Fruit fly (Drosophila melanogaster) whole organism, embryonic: ENCODE data around the gene Obp93a.

Experiments
- Bgb ChIP-seq: fragments of 200-800 bp; sonication (Bioruptor generic); IDR thresholded peaks from 2 replicates; pipeline ENCODE4 v1.3.6; 2022; ENCODE audit warnings: missing biosample characterization, missing genetic modification characterization; ENCODE audit not compliant: partially characterized antibody
- Bteb2 ChIP-seq: fragments of 200-800 bp; sonication (Bioruptor generic); optimal IDR thresholded peaks from 2 replicates; lab custom pipeline; 2016; ENCODE audit warnings: missing biosample characterization, missing genetic modification characterization
- C15 ChIP-seq: fragments of 200-800 bp; sonication (Bioruptor generic); IDR thresholded peaks from 3 replicates; pipeline ENCODE4 v1.3.6; 2022; ENCODE audit warnings: missing biosample characterization, missing genetic modification characterization
- CG10209 ChIP-seq: fragments of 200-800 bp; sonication (Bioruptor generic); optimal IDR thresholded peaks from 3 replicates; lab custom pipeline; 2017; ENCODE audit warnings: missing biosample characterization, mild to moderate bottlenecking, missing genetic modification characterization, missing genetic modification reagents
- CG10543 ChIP-seq: fragments of 200-800 bp; sonication (Bioruptor generic); optimal IDR thresholded peaks from 3 replicates; lab custom pipeline; 2017; ENCODE audit warnings: missing biosample characterization, mild to moderate bottlenecking, missing genetic modification characterization, moderate library complexity
- CG10654 ChIP-seq: fragments of 200-800 bp; sonication (Bioruptor generic); optimal IDR thresholded peaks from 2 replicates; lab custom pipeline; 2016; ENCODE audit warnings: missing biosample characterization, missing genetic modification characterization
- CG11695 ChIP-seq: fragments of 200-800 bp; sonication (Bioruptor generic); IDR thresholded peaks from 3 replicates; pipeline ENCODE4 v1.3.6; 2022; ENCODE audit warnings: missing biosample characterization, missing genetic modification characterization
- CG12071 ChIP-seq: fragments of 200-800 bp; sonication (Bioruptor generic); optimal IDR thresholded peaks from 3 replicates; lab custom pipeline; 2018; ENCODE audit warnings: missing biosample characterization, mild to moderate bottlenecking, missing genetic modification characterization
- CG1233 ChIP-seq: fragments of 200-800 bp; sonication (Bioruptor generic); optimal IDR thresholded peaks from 4 replicates; lab custom pipeline; 2018; ENCODE audit warnings: missing biosample characterization, mild to moderate bottlenecking, missing genetic modification characterization
- CG12659 ChIP-seq: fragments of 200-800 bp; sonication (Bioruptor generic); optimal IDR thresholded peaks from 3 replicates; lab custom pipeline; 2017; ENCODE audit warnings: mild to moderate bottlenecking, missing biosample characterization, missing genetic modification reagents, missing genetic modification characterization
- CG15696 ChIP-seq: fragments of 200-800 bp; sonication (Bioruptor generic); optimal IDR thresholded peaks from 2 replicates; lab custom pipeline; 2019; ENCODE audit warnings: missing biosample characterization, mild to moderate bottlenecking, missing genetic modification characterization, moderate library complexity
- CG17568 ChIP-seq: fragments of 200-800 bp; sonication (Bioruptor generic); optimal IDR thresholded peaks from 2 replicates; lab custom pipeline; 2018; ENCODE audit warnings: missing biosample characterization, mild to moderate bottlenecking, missing genetic modification characterization, moderate library complexity
- CG2120 ChIP-seq: fragments of 200-800 bp; sonication (Bioruptor generic); optimal IDR thresholded peaks from 3 replicates; lab custom pipeline; 2016; ENCODE audit warnings: missing biosample characterization, missing genetic modification characterization
- CG30431 ChIP-seq: fragments of 200-800 bp; sonication (Bioruptor generic); optimal IDR thresholded peaks from 2 replicates; lab custom pipeline; 2017; ENCODE audit warnings: missing biosample characterization, missing genetic modification characterization
- CG34224 ChIP-seq: fragments of 200-800 bp; sonication (Bioruptor generic); IDR thresholded peaks from 3 replicates; pipeline ENCODE4 v1.3.6; 2022; ENCODE audit warnings: missing biosample characterization, missing genetic modification characterization; ENCODE audit not compliant: partially characterized antibody
- CG3995 ChIP-seq: fragments of 200-800 bp; sonication (Bioruptor generic); optimal IDR thresholded peaks from 3 replicates; lab custom pipeline; 2016; ENCODE audit warnings: missing biosample characterization, missing genetic modification characterization
- CG4424 ChIP-seq: fragments of 200-800 bp; sonication (Bioruptor generic); optimal IDR thresholded peaks from 3 replicates; lab custom pipeline; 2016; ENCODE audit warnings: missing biosample characterization, missing genetic modification characterization
- CG4617 ChIP-seq: fragments of 200-800 bp; sonication (Bioruptor generic); optimal IDR thresholded peaks from 3 replicates; lab custom pipeline; 2016; ENCODE audit warnings: missing biosample characterization, missing genetic modification characterization, borderline replicate concordance
- CG6689 ChIP-seq: fragments of 200-800 bp; sonication (Bioruptor generic); IDR thresholded peaks from 2 replicates; pipeline ENCODE4 v1.3.6; 2022; ENCODE audit warnings: missing biosample characterization, missing genetic modification characterization
- CG8290 ChIP-seq, 3 experiments: fragments of 200-800 bp; sonication (Bioruptor generic); optimal IDR thresholded peaks; 2 replicates each; lab custom pipeline; 2016 to 2019; ENCODE audit warnings: missing biosample characterization in 3 of 3, missing genetic modification characterization in 3 of 3, mild to moderate bottlenecking in 2 of 3, moderate library complexity in 1 of 3
- CG8944 ChIP-seq: fragments of 200-800 bp; sonication (Bioruptor generic); optimal IDR thresholded peaks from 3 replicates; lab custom pipeline; 2016; ENCODE audit warnings: missing biosample characterization, missing genetic modification characterization
- CG9727 ChIP-seq: fragments of 200-800 bp; sonication (Bioruptor generic); optimal IDR thresholded peaks from 3 replicates; lab custom pipeline; 2017; ENCODE audit warnings: missing biosample characterization, mild to moderate bottlenecking, missing genetic modification characterization
- CG9797 ChIP-seq: fragments of 200-800 bp; sonication (Bioruptor generic); optimal IDR thresholded peaks from 3 replicates; lab custom pipeline; 2018; ENCODE audit warnings: missing biosample characterization, mild to moderate bottlenecking, missing genetic modification characterization
- CG9932 ChIP-seq: fragments of 200-800 bp; sonication (Bioruptor generic); IDR thresholded peaks from 2 replicates; pipeline ENCODE4 v1.3.6; 2022; ENCODE audit warnings: missing biosample characterization, missing genetic modification characterization
- Camta ChIP-seq: fragments of 200-800 bp; sonication (Bioruptor generic); optimal IDR thresholded peaks from 2 replicates; lab custom pipeline; 2016; ENCODE audit warnings: missing biosample characterization, missing genetic modification characterization
- Dref ChIP-seq: fragments of 200-800 bp; sonication (Bioruptor generic); IDR thresholded peaks from 2 replicates; pipeline ENCODE4 v1.3.6; 2022; ENCODE audit warnings: missing biosample characterization, missing genetic modification characterization
- Hr3 ChIP-seq: fragments of 200-800 bp; sonication (Bioruptor generic); optimal IDR thresholded peaks from 3 replicates; lab custom pipeline; 2016; ENCODE audit warnings: missing biosample characterization, missing genetic modification characterization
- Hr51 ChIP-seq, 2 experiments: fragments of 200-800 bp; sonication (Bioruptor generic); optimal IDR thresholded peaks; 2 replicates in 1 of 2; 3 replicates in 1 of 2; lab custom pipeline; 2016 to 2018; ENCODE audit warnings: missing biosample characterization in 2 of 2, missing genetic modification characterization in 2 of 2, mild to moderate bottlenecking in 1 of 2, moderate library complexity in 1 of 2
- Max ChIP-seq: fragments of 200-800 bp; sonication (Bioruptor generic); optimal IDR thresholded peaks from 2 replicates; lab custom pipeline; 2016; ENCODE audit warnings: missing biosample characterization, mild to moderate bottlenecking, missing genetic modification characterization
- Ravus ChIP-seq: fragments of 200-800 bp; sonication (Bioruptor generic); IDR thresholded peaks from 2 replicates; pipeline ENCODE4 v1.3.6; 2022; ENCODE audit warnings: missing biosample characterization, missing genetic modification characterization
- Six4 ChIP-seq: fragments of 200-800 bp; sonication (Bioruptor generic); optimal IDR thresholded peaks from 2 replicates; lab custom pipeline; 2016; ENCODE audit warnings: missing biosample characterization, missing genetic modification characterization
- Sry-δ ChIP-seq: fragments of 200-800 bp; sonication (Bioruptor generic); optimal IDR thresholded peaks from 2 replicates; lab custom pipeline; 2016; ENCODE audit warnings: missing biosample characterization, missing genetic modification characterization
- Ssrp ChIP-seq: fragments of 200-800 bp; sonication (Bioruptor generic); optimal IDR thresholded peaks from 2 replicates; lab custom pipeline; 2018; ENCODE audit warnings: missing biosample characterization, mild to moderate bottlenecking, missing genetic modification characterization, moderate library complexity
- YL-1 ChIP-seq: fragments of 200-800 bp; sonication (Bioruptor generic); optimal IDR thresholded peaks from 3 replicates; lab custom pipeline; 2017; ENCODE audit warnings: missing biosample characterization, mild to moderate bottlenecking, missing genetic modification characterization
- ara ChIP-seq: fragments of 200-800 bp; sonication (Bioruptor generic); IDR thresholded peaks from 2 replicates; pipeline ENCODE4 v1.3.6; 2022; ENCODE audit warnings: missing biosample characterization, missing genetic modification characterization
- bab2 ChIP-seq: fragments of 200-800 bp; sonication (Bioruptor generic); optimal IDR thresholded peaks from 2 replicates; lab custom pipeline; 2016; ENCODE audit warnings: missing biosample characterization, missing genetic modification characterization
- dpn ChIP-seq, 2 experiments: fragments of 200-800 bp; sonication (Bioruptor generic); optimal IDR thresholded peaks; 3 replicates each; lab custom pipeline; 2016; ENCODE audit warnings: missing biosample characterization in 2 of 2, missing genetic modification characterization in 2 of 2
- exex ChIP-seq: fragments of 200-800 bp; sonication (Bioruptor generic); optimal IDR thresholded peaks from 4 replicates; lab custom pipeline; 2018; ENCODE audit warnings: missing biosample characterization, mild to moderate bottlenecking, missing genetic modification characterization, moderate library complexity
- gfzf ChIP-seq: fragments of 200-800 bp; sonication (Bioruptor generic); optimal IDR thresholded peaks from 2 replicates; lab custom pipeline; 2016; ENCODE audit warnings: missing biosample characterization, mild to moderate bottlenecking, missing genetic modification characterization, moderate library complexity
- hb ChIP-seq: fragments of 200-800 bp; sonication (Bioruptor generic); IDR thresholded peaks from 3 replicates; pipeline ENCODE4 v1.3.6; 2022; ENCODE audit warnings: missing biosample characterization, missing genetic modification characterization; ENCODE audit not compliant: partially characterized antibody
- kah ChIP-seq: fragments of 200-800 bp; sonication (Bioruptor generic); optimal IDR thresholded peaks from 2 replicates; lab custom pipeline; 2018; ENCODE audit warnings: missing biosample characterization, mild to moderate bottlenecking, missing genetic modification characterization
- lola ChIP-seq, 3 experiments: fragments of >200 bp in 2 of 3; fragments of 200-800 bp in 1 of 3; sonication (Bioruptor generic) in 1 of 3; optimal IDR thresholded peaks; 2 replicates each; lab custom pipeline; 2017 to 2019; ENCODE audit warnings: missing biosample characterization in 3 of 3, missing genetic modification characterization in 3 of 3, mild to moderate bottlenecking in 1 of 3, moderate library complexity in 1 of 3
- mam ChIP-seq: fragments of 200-800 bp; sonication (Bioruptor generic); optimal IDR thresholded peaks from 3 replicates; lab custom pipeline; 2016; ENCODE audit warnings: missing biosample characterization, missing genetic modification characterization
- nerfin-1 ChIP-seq: fragments of 200-800 bp; sonication (Bioruptor generic); optimal IDR thresholded peaks from 3 replicates; lab custom pipeline; 2019; ENCODE audit warnings: missing biosample characterization, mild to moderate bottlenecking, missing genetic modification characterization, moderate library complexity
- nerfin-2 ChIP-seq: fragments of 200-800 bp; sonication (Bioruptor generic); IDR thresholded peaks from 2 replicates; pipeline ENCODE4 v1.3.6; 2022; ENCODE audit warnings: missing biosample characterization, missing genetic modification characterization; ENCODE audit not compliant: partially characterized antibody
- nmo ChIP-seq: fragments of 200-800 bp; sonication (Bioruptor generic); optimal IDR thresholded peaks from 2 replicates; lab custom pipeline; 2018; ENCODE audit warnings: missing biosample characterization, mild to moderate bottlenecking, missing genetic modification characterization, moderate library complexity
- onecut ChIP-seq: fragments of 200-800 bp; sonication (Bioruptor generic); IDR thresholded peaks from 2 replicates; pipeline ENCODE4 v1.3.6; 2022; ENCODE audit warnings: missing biosample characterization, missing genetic modification characterization
- sd ChIP-seq: fragments of 200-800 bp; sonication (Bioruptor generic); optimal IDR thresholded peaks from 3 replicates; lab custom pipeline; 2018; ENCODE audit warnings: missing biosample characterization, mild to moderate bottlenecking, missing genetic modification characterization, moderate library complexity
- wor ChIP-seq: fragments of 200-800 bp; sonication (Bioruptor generic); IDR thresholded peaks from 2 replicates; pipeline ENCODE4 v1.3.6; 2022; ENCODE audit warnings: missing biosample characterization, missing genetic modification characterization

The Obp93a gene

DNA sequence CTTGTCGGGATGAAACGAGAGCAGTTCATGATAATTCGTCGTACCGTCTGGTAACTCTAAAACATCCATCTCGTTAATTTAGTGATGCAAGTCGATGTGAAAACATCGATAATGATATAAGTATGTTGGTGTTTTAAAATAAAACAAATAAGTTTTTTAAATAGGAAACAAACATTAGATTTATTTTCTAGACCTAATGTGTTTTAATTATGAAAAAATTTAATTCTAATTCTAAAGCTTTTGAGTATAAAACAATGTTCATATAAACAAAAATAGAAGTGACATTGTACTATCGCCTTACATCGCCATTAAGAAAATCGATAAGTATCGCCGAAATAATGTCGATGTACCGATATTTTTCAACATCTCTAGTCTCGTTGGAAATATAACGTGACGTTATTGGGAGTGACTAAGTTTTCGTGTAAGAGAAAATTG, 18.5 kb downstream of the Obp93a start, which contains the start of gene Rab11 (continued):
- peak; percentile 17 for TF ChIP-seq CG9797 (GFP tag; lab: Kevin White, UChicago)
- peak; percentile 81 for TF ChIP-seq hb (GFP tag; lab: Robert Waterston, UW)
- TF ChIP-seq Sry-δ: peak; percentile 91
- TF ChIP-seq CG12071 (GFP tag; lab: Kevin White, UChicago): no peak
- peak; percentile 78 for TF ChIP-seq CG9932 (GFP tag; lab: Robert Waterston, UW)
- TF ChIP-seq CG15696 (tag; lab: Kevin White, UChicago): peak; percentile 57
- TF ChIP-seq YL-1 (GFP tag; lab: Kevin White, UChicago): peak; percentile 76
- peak; percentile 20 for TF ChIP-seq Six4 (GFP tag; lab: Kevin White, UChicago)
- peak; percentile 22 for TF ChIP-seq Bteb2 (GFP tag; lab: Kevin White, UChicago)
- no peak; the same call in none of the 2 replicates for TF ChIP-seq onecut (GFP tag; lab: Robert Waterston, UW)
- TF ChIP-seq CG10543 (GFP tag; lab: Kevin White, UChicago): peak; percentile 50
- TF ChIP-seq CG6689 (GFP tag; lab: Robert Waterston, UW): peak; percentile 20; the same call in 1 of the 2 replicates
- peak; percentile 67 for TF ChIP-seq Dref
- peak in 1 of 2 experiments; percentile 47 for TF ChIP-seq dpn (GFP tag; optimal IDR thresholded peaks at IDR 0.05; lab: Kevin White, UChicago)
- TF ChIP-seq CG10654 (GFP tag; lab: Kevin White, UChicago): peak; percentile 9
- no peak for TF ChIP-seq nerfin-1 (tag; lab: Kevin White, UChicago)
- TF ChIP-seq CG4617: peak; percentile 32
- peak; percentile 51 for TF ChIP-seq exex (tag; lab: Kevin White, UChicago)
- TF ChIP-seq wor (GFP tag; lab: Robert Waterston, UW): no peak
- peak; percentile 57 for TF ChIP-seq Hr3 (GFP tag; lab: Kevin White, UChicago)
- peak; percentile 91 for TF ChIP-seq Bgb
- no peak for TF ChIP-seq CG30431 (GFP tag; lab: Kevin White, UChicago)
- no peak for TF ChIP-seq ara (GFP tag; lab: Robert Waterston, UW)
- TF ChIP-seq CG2120: peak; percentile 68
- TF ChIP-seq Hr51 (GFP tag; optimal IDR thresholded peaks at IDR 0.05; lab: Kevin White, UChicago): peak in 1 of 2 experiments; percentile 54
- peak; percentile 28 for TF ChIP-seq bab2
- TF ChIP-seq lola (GFP tag; optimal IDR thresholded peaks at IDR 0.05; lab: Kevin White, UChicago): peak in 1 of 3 experiments; percentile 56
- TF ChIP-seq CG9727: peak; percentile 64
- TF ChIP-seq CG1233 (GFP tag; lab: Kevin White, UChicago): peak; percentile 39
- no peak for TF ChIP-seq kah (GFP tag; lab: Kevin White, UChicago)
- peak; percentile 21 for TF ChIP-seq sd (tag; lab: Kevin White, UChicago)
- peak; percentile 34 for TF ChIP-seq CG8944
- TF ChIP-seq nmo (GFP tag; lab: Kevin White, UChicago): peak; percentile 75
- TF ChIP-seq CG10209 (GFP tag; lab: Kevin White, UChicago): peak; percentile 38
- no peak for TF ChIP-seq C15 (GFP tag; lab: Robert Waterston, UW)
- TF ChIP-seq Ssrp (tag; lab: Kevin White, UChicago): peak; percentile 12
- TF ChIP-seq CG12659 (GFP tag; lab: Kevin White, UChicago): peak; percentile 56
- TF ChIP-seq CG11695 (GFP tag; lab: Robert Waterston, UW): 0 out of 3 replicates have a peak, but pooled peaks have one; percentile 25
- TF ChIP-seq CG8290 (GFP tag; optimal IDR thresholded peaks at IDR 0.05; lab: Kevin White, UChicago): peak; percentile 68
- peak; percentile 24 to 68 for TF ChIP-seq CG8290 (tag; optimal IDR thresholded peaks at IDR 0.05; lab: Kevin White, UChicago)
- TF ChIP-seq Camta (GFP tag; lab: Kevin White, UChicago): peak; percentile 23
- TF ChIP-seq nerfin-2 (GFP tag; lab: Robert Waterston, UW): peak; percentile 79
- no peak for TF ChIP-seq Ravus (GFP tag; lab: Robert Waterston, UW)
- peak; percentile 27 for TF ChIP-seq CG4424 (GFP tag; lab: Kevin White, UChicago)
- peak; percentile 74 for TF ChIP-seq CG3995 (GFP tag; lab: Kevin White, UChicago)
- TF ChIP-seq CG17568: no peak
- peak; percentile 87 for TF ChIP-seq CG34224
- peak; percentile 71 for TF ChIP-seq Max (GFP tag; lab: Kevin White, UChicago)
- TF ChIP-seq gfzf (GFP tag; lab: Kevin White, UChicago): peak; percentile 50
- peak; percentile 35 for TF ChIP-seq mam
